Fruit fly (Drosophila melanogaster) whole organism, wandering third instar larva: ENCODE results near the gene Rabex-5.

Source experiments
- Abd-B ChIP-seq: fragments of >200 bp; optimal IDR thresholded peaks from 2 replicates; lab custom pipeline; 2017; ENCODE audit warnings: missing biosample characterization, missing genetic modification characterization
- CG32264 ChIP-seq: fragments of 200-800 bp; sonication (Bioruptor generic); optimal IDR thresholded peaks from 2 replicates; lab custom pipeline; 2016; ENCODE audit warnings: missing biosample characterization, missing genetic modification characterization
- CG9705 ChIP-seq: fragments of 200-800 bp; sonication (Bioruptor generic); optimal IDR thresholded peaks from 2 replicates; lab custom pipeline; 2018; ENCODE audit warnings: missing biosample characterization, mild to moderate bottlenecking, missing genetic modification characterization
- CrebA ChIP-seq: fragments of 200-800 bp; sonication (Bioruptor generic); optimal IDR thresholded peaks from 2 replicates; lab custom pipeline; 2016; ENCODE audit warnings: missing biosample characterization, mild to moderate bottlenecking, missing genetic modification characterization, borderline replicate concordance
- Dfd ChIP-seq: fragments of >200 bp; optimal IDR thresholded peaks from 2 replicates; lab custom pipeline; 2017; ENCODE audit warnings: missing biosample characterization, missing genetic modification characterization
- Dif ChIP-seq: fragments of 200-275, 200-300 bp; sonication (Bioruptor generic); optimal IDR thresholded peaks from 2 replicates; lab custom pipeline; 2018; ENCODE audit warnings: missing biosample characterization, missing genetic modification characterization; ENCODE audit not compliant: partially characterized antibody
- GATAd ChIP-seq: sonication (Bioruptor generic); optimal IDR thresholded peaks from 2 replicates; lab custom pipeline; 2016; ENCODE audit warnings: missing biosample characterization, missing genetic modification characterization
- HLH106 ChIP-seq: fragments of 200-800 bp; optimal IDR thresholded peaks from 3 replicates; lab custom pipeline; 2019; ENCODE audit warnings: missing biosample characterization, mild to moderate bottlenecking, missing genetic modification characterization, moderate library complexity
- Hnf4 ChIP-seq: fragments of 200-800 bp; sonication (Bioruptor generic); optimal IDR thresholded peaks from 2 replicates; lab custom pipeline; 2016; ENCODE audit warnings: missing biosample characterization, mild to moderate bottlenecking, missing genetic modification characterization
- Hr78 ChIP-seq: fragments of >200 bp; optimal IDR thresholded peaks from 2 replicates; lab custom pipeline; 2017; ENCODE audit warnings: missing biosample characterization, missing genetic modification characterization
- Hr83 ChIP-seq: fragments of 200-300 bp; sonication (Bioruptor generic); optimal IDR thresholded peaks from 2 replicates; lab custom pipeline; 2016; ENCODE audit warnings: missing biosample characterization, mild to moderate bottlenecking, missing genetic modification characterization, moderate library complexity; ENCODE audit not compliant: poor library complexity, severe bottlenecking
- Jra ChIP-seq: sonication (Bioruptor generic); optimal IDR thresholded peaks from 2 replicates; lab custom pipeline; 2016; ENCODE audit warnings: missing biosample characterization, missing genetic modification characterization
- Mio ChIP-seq: sonication (Bioruptor generic); optimal IDR thresholded peaks from 2 replicates; lab custom pipeline; 2016; ENCODE audit warnings: missing biosample characterization, missing genetic modification characterization
- Myc ChIP-seq: fragments of >200 bp; optimal IDR thresholded peaks from 2 replicates; lab custom pipeline; 2017
- N ChIP-seq: fragments of >200 bp; optimal IDR thresholded peaks from 2 replicates; lab custom pipeline; 2018; ENCODE audit warnings: missing biosample characterization, missing external identifiers, missing genetic modification characterization
- OdsH ChIP-seq: fragments of 200-800 bp; sonication (Bioruptor generic); optimal IDR thresholded peaks from 2 replicates; lab custom pipeline; 2016; ENCODE audit warnings: missing biosample characterization, mild to moderate bottlenecking, missing genetic modification characterization
- Rel ChIP-seq, 2 experiments: fragments of 200-800 bp; sonication (Bioruptor generic) in 1 of 2; optimal IDR thresholded peaks; 2 replicates in 1 of 2; 3 replicates in 1 of 2; lab custom pipeline; 2016 to 2019; ENCODE audit warnings: mild to moderate bottlenecking in 2 of 2, missing biosample characterization in 2 of 2, missing genetic modification characterization in 2 of 2, moderate library complexity in 1 of 2
- Sp1 ChIP-seq: fragments of 200-800 bp; sonication (Bioruptor generic); optimal IDR thresholded peaks from 3 replicates; lab custom pipeline; 2019; ENCODE audit warnings: missing biosample characterization, mild to moderate bottlenecking, missing genetic modification characterization, moderate library complexity
- Vsx2 ChIP-seq: fragments of 200-300, 225-300 bp; sonication (Bioruptor generic); optimal IDR thresholded peaks from 2 replicates; lab custom pipeline; 2018; ENCODE audit warnings: missing biosample characterization, missing genetic modification characterization; ENCODE audit not compliant: partially characterized antibody
- br ChIP-seq: fragments of 200-800 bp; sonication (Bioruptor generic); optimal IDR thresholded peaks from 2 replicates; lab custom pipeline; 2016; ENCODE audit warnings: missing biosample characterization, missing genetic modification characterization
- brk ChIP-seq: fragments of 200-800 bp; sonication (Bioruptor generic); optimal IDR thresholded peaks from 2 replicates; lab custom pipeline; 2016; ENCODE audit warnings: missing biosample characterization, mild to moderate bottlenecking, missing genetic modification characterization
- dl ChIP-seq, 2 experiments: fragments of 175-275, 200-275 bp in 1 of 2; fragments of 200-275 bp in 1 of 2; sonication (Bioruptor generic); optimal IDR thresholded peaks; lab custom pipeline; 2018; ENCODE audit warnings: mild to moderate bottlenecking in 2 of 2, missing biosample characterization in 2 of 2, missing genetic modification characterization in 2 of 2, moderate library complexity in 2 of 2; ENCODE audit not compliant: partially characterized antibody in 2 of 2, insufficient read depth in 1 of 2
- dmrt93B ChIP-seq: fragments of 200-800 bp; sonication (Bioruptor generic); optimal IDR thresholded peaks from 2 replicates; lab custom pipeline; 2018; ENCODE audit warnings: missing biosample characterization, mild to moderate bottlenecking, missing genetic modification characterization
- dsf ChIP-seq: sonication (Bioruptor generic); optimal IDR thresholded peaks from 2 replicates; lab custom pipeline; 2016; ENCODE audit warnings: missing biosample characterization, missing genetic modification characterization, borderline replicate concordance
- ey ChIP-seq: fragments of 200-800 bp; sonication (Bioruptor generic); optimal IDR thresholded peaks from 2 replicates; lab custom pipeline; 2016; ENCODE audit warnings: missing biosample characterization, missing genetic modification characterization
- foxo ChIP-seq, 2 experiments: fragments of 200-800 bp; sonication (Bioruptor generic); optimal IDR thresholded peaks; 2 replicates in 1 of 2; 3 replicates in 1 of 2; lab custom pipeline; 2016 to 2017; ENCODE audit warnings: missing biosample characterization in 2 of 2, missing genetic modification characterization in 2 of 2
- fru ChIP-seq: fragments of 200-800 bp; sonication (Bioruptor generic); optimal IDR thresholded peaks from 3 replicates; lab custom pipeline; 2016; ENCODE audit warnings: missing biosample characterization, mild to moderate bottlenecking, missing genetic modification characterization
- h ChIP-seq: fragments of 200-800 bp; sonication (Bioruptor generic); optimal IDR thresholded peaks from 3 replicates; lab custom pipeline; 2016; ENCODE audit warnings: missing biosample characterization, mild to moderate bottlenecking, missing genetic modification characterization
- jim ChIP-seq: fragments of 175-275, 200-325 bp; sonication (Bioruptor generic); optimal IDR thresholded peaks from 2 replicates; lab custom pipeline; 2016; ENCODE audit warnings: missing biosample characterization, mild to moderate bottlenecking, missing genetic modification characterization
- lola ChIP-seq: fragments of >200 bp; optimal IDR thresholded peaks from 2 replicates; lab custom pipeline; 2017; ENCODE audit warnings: missing biosample characterization, missing genetic modification characterization
- pan ChIP-seq: fragments of >200 bp; optimal IDR thresholded peaks from 2 replicates; lab custom pipeline; 2017
- psq ChIP-seq: fragments of 200-800 bp; sonication (Bioruptor generic); optimal IDR thresholded peaks from 3 replicates; lab custom pipeline; 2017; ENCODE audit warnings: missing biosample characterization, mild to moderate bottlenecking, missing genetic modification characterization, moderate library complexity
- rgr ChIP-seq: fragments of 200-800 bp; sonication (Bioruptor generic); optimal IDR thresholded peaks from 3 replicates; lab custom pipeline; 2016; ENCODE audit warnings: missing biosample characterization, mild to moderate bottlenecking, missing genetic modification characterization
- sage ChIP-seq: fragments of 200-800 bp; sonication (Bioruptor generic); optimal IDR thresholded peaks from 2 replicates; lab custom pipeline; 2016; ENCODE audit warnings: missing biosample characterization, mild to moderate bottlenecking, missing genetic modification characterization
- sv ChIP-seq: fragments of 200-800 bp; sonication (Bioruptor generic); optimal IDR thresholded peaks from 3 replicates; lab custom pipeline; 2016; ENCODE audit warnings: missing biosample characterization, missing genetic modification characterization
- tai ChIP-seq: sonication (Bioruptor generic); optimal IDR thresholded peaks from 2 replicates; lab custom pipeline; 2016; ENCODE audit warnings: missing biosample characterization, missing genetic modification characterization
- usp ChIP-seq: fragments of >200 bp; optimal IDR thresholded peaks from 2 replicates; lab custom pipeline; 2017; ENCODE audit warnings: missing biosample characterization, missing genetic modification characterization
- woc ChIP-seq: sonication (Bioruptor generic); optimal IDR thresholded peaks from 2 replicates; lab custom pipeline; 2016; ENCODE audit warnings: missing biosample characterization, mild to moderate bottlenecking, missing genetic modification characterization

The Rabex-5 gene

DNA sequence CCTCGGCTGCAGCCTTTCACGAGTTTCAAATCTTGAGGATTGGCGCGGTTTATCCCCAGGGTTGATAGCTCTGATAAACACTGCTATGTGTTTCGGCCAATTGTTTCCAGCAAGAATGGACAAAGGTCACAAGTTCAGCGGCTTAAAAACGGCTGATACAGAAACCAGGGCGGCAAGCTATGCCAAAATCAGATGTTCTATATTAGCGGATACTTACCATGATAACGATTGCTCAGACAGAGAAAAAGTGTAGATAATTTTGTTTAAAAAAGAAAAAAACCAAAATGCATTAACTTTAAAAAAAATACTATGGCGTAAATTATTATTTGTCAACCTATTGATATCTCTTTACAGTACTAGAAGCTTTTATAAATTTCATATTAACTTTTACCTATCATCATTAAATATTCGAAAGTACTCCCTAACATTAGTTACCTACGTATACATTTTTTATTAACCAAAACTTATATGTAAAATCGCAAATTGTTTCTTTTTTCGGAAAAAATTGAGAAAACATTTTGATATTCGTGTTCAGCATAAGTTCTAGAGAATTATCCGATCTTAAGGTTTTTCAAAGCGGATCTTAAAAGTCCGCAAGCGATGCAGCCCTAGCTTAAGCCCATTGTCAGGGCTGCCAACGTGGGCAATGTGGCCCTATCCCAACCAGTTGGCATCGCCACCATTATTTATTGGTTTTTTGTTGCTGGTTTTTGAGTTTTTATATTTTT lies 17.5 kb downstream of the Rabex-5 start, which contains the start of the genes sturkopf and Herc4:
Gene sturkopf (minus strand): TSS at position 339 of the 728 bp plus-strand sequence.
Gene Herc4 (plus strand): TSS at position 658 of the 728 bp plus-strand sequence.
- TF ChIP-seq brk (GFP tag; lab: Kevin White, UChicago) (no peak), Hr83 (peak; percentile 23), Dif (no peak), Rel (GFP tag; optimal IDR thresholded peaks at IDR 0.05; lab: Kevin White, UChicago) (no peak), Rel (tag; optimal IDR thresholded peaks at IDR 0.05; lab: Kevin White, UChicago) (peak; percentile 13), N (no peak), Abd-B (GFP tag; lab: Kevin White, UChicago) (no peak), usp (GFP tag; lab: Kevin White, UChicago) (no peak), foxo (GFP tag; optimal IDR thresholded peaks at IDR 0.05; lab: Kevin White, UChicago) (peak in 1 of 2 experiments; percentile 92), Vsx2 (no peak), ey (peak; percentile 76), psq (GFP tag; lab: Kevin White, UChicago) (peak; percentile 66), Mio (GFP tag; lab: Kevin White, UChicago) (no peak), Sp1 (GFP tag; lab: Kevin White, UChicago) (peak; percentile 85), CG9705 (GFP tag; lab: Kevin White, UChicago) (peak; percentile 61), Hr78 (GFP tag; lab: Kevin White, UChicago) (peak; percentile 45), fru (GFP tag; lab: Kevin White, UChicago) (peak; percentile 84), br (GFP tag; lab: Kevin White, UChicago) (no peak), GATAd (GFP tag; lab: Kevin White, UChicago) (no peak), pan (no peak), OdsH (GFP tag; lab: Kevin White, UChicago) (peak; percentile 68), woc (GFP tag; lab: Kevin White, UChicago) (peak; percentile 88), Jra (no peak), sage (GFP tag; lab: Kevin White, UChicago) (no peak), dmrt93B (GFP tag; lab: Kevin White, UChicago) (no peak), dsf (no peak), CrebA (GFP tag; lab: Kevin White, UChicago) (no peak), Myc (no peak), jim (GFP tag; lab: Kevin White, UChicago) (no peak), CG32264 (GFP tag; lab: Kevin White, UChicago) (no peak), h (GFP tag; lab: Kevin White, UChicago) (peak; percentile 91), Hnf4 (GFP tag; lab: Kevin White, UChicago) (no peak), HLH106 (tag; lab: Kevin White, UChicago) (peak; percentile 85), lola (GFP tag; lab: Kevin White, UChicago) (no peak), Dfd (no peak), dl (GFP tag; optimal IDR thresholded peaks at IDR 0.05; lab: Kevin White, UChicago; ENCODE audit: insufficient read depth in 1 of 2, partially characterized antibody in 2 of 2) (no peak), sv (GFP tag; lab: Kevin White, UChicago) (peak; percentile 82), tai (GFP tag; lab: Kevin White, UChicago) (no peak), rgr (GFP tag; lab: Kevin White, UChicago) (peak; percentile 78)

- no peak for TF ChIP-seq br (GFP tag; lab: Kevin White, UChicago)
- no peak for TF ChIP-seq Rel (GFP tag; optimal IDR thresholded peaks at IDR 0.05; lab: Kevin White, UChicago)
- peak; percentile 38 for TF ChIP-seq Rel (tag; optimal IDR thresholded peaks at IDR 0.05; lab: Kevin White, UChicago)
These were observed 22.5 kb downstream of the Rabex-5 start, which contains the start of gene Myo61F for dm6 chr3L:1318241-1318640. Gene Myo61F (plus strand): TSS chr3L:1318480.
